Worm (Caenorhabditis elegans): ENCODE data around the gene Y39A1A.16.
A peak's percentile ranks its signal among the peaks of the same experiment; 100 is the strongest.

ce11 chrIII:10719057-10719456, 40.0 kb downstream of the Y39A1A.16 start:
- peak; percentile 5 for TF ChIP-seq lin-13 (GFP tag; optimal IDR thresholded peaks at IDR 0.05)
- TF ChIP-seq lsy-2 (tag; optimal IDR thresholded peaks at IDR 0.05) = no peak
- no peak for TF ChIP-seq nhr-6 (tag; optimal IDR thresholded peaks at IDR 0.05)
- peak; percentile 55 for TF ChIP-seq blmp-1 (tag; optimal IDR thresholded peaks at IDR 0.05; ENCODE audit: insufficient read depth)
- TF ChIP-seq nhr-77 (tag; optimal IDR thresholded peaks at IDR 0.05) = no peak
- no peak for TF ChIP-seq lin-39 (tag; optimal IDR thresholded peaks at IDR 0.05)
- TF ChIP-seq nhr-129 (tag; optimal IDR thresholded peaks at IDR 0.05) = peak; percentile 20
- no peak for TF ChIP-seq unc-55 (GFP tag; optimal IDR thresholded peaks at IDR 0.05)
- no peak for TF ChIP-seq mab-5 (tag; optimal IDR thresholded peaks at IDR 0.05)
- TF ChIP-seq snpc-4 (tag; optimal IDR thresholded peaks at IDR 0.05) = no peak
- no peak for TF ChIP-seq elt-3 (tag; optimal IDR thresholded peaks at IDR 0.05)
- no peak for TF ChIP-seq unc-39 (tag; optimal IDR thresholded peaks at IDR 0.05)
- TF ChIP-seq zag-1 (tag; optimal IDR thresholded peaks at IDR 0.05) = no peak
